Worm (Caenorhabditis elegans) whole organism, L2 larva: ENCODE measurements around the gene nlp-68.

Source experiments
- F13H6.1 ChIP-seq: sonication (generic microtip); optimal IDR thresholded peaks from 2 replicates; lab custom pipeline; 2016; ENCODE audit warnings: missing genetic modification characterization, missing compliant biosample characterization
- alr-1 ChIP-seq: fragments of 150-350 bp; optimal IDR thresholded peaks from 2 replicates; lab custom pipeline; 2014; ENCODE audit warnings: missing biosample characterization, missing genetic modification characterization
- ama-1 ChIP-seq: fragments of 150-350 bp; optimal IDR thresholded peaks from 2 replicates; lab custom pipeline; 2018; ENCODE audit warnings: inconsistent platforms
- ceh-82 ChIP-seq: fragments of 150-350 bp; optimal IDR thresholded peaks from 2 replicates; lab custom pipeline; 2014; ENCODE audit warnings: missing biosample characterization, missing genetic modification characterization
- crh-2 ChIP-seq: sonication (generic microtip); optimal IDR thresholded peaks from 2 replicates; lab custom pipeline; 2017; ENCODE audit warnings: missing biosample characterization, missing genetic modification characterization
- fos-1 ChIP-seq: fragments of 150-350 bp; optimal IDR thresholded peaks from 2 replicates; lab custom pipeline; 2014; ENCODE audit warnings: missing biosample characterization, missing genetic modification characterization
- lin-11 ChIP-seq: fragments of 150-350 bp; sonication (generic microtip); optimal IDR thresholded peaks from 2 replicates; lab custom pipeline; 2014; ENCODE audit warnings: missing biosample characterization, missing genetic modification characterization, inconsistent platforms, mixed read lengths
- nhr-129 ChIP-seq: fragments of 150-350 bp; optimal IDR thresholded peaks from 2 replicates; lab custom pipeline; 2014; ENCODE audit warnings: missing biosample characterization, missing genetic modification characterization
- nhr-21 ChIP-seq: fragments of 150-350 bp; optimal IDR thresholded peaks from 2 replicates; lab custom pipeline; 2014; ENCODE audit warnings: missing biosample characterization, missing genetic modification characterization
- nhr-23 ChIP-seq: fragments of 150-350 bp; optimal IDR thresholded peaks from 2 replicates; lab custom pipeline; 2014; ENCODE audit warnings: missing biosample characterization, missing genetic modification reagents, missing genetic modification characterization
- nhr-237 ChIP-seq: fragments of 150-350 bp; optimal IDR thresholded peaks from 2 replicates; lab custom pipeline; 2014; ENCODE audit warnings: missing biosample characterization, missing genetic modification characterization
- nhr-77 ChIP-seq: fragments of 150-350 bp; optimal IDR thresholded peaks from 2 replicates; lab custom pipeline; 2014; ENCODE audit warnings: missing biosample characterization, missing genetic modification characterization
- unc-55 ChIP-seq: fragments of 150-350 bp; sonication (generic microtip); optimal IDR thresholded peaks from 3 replicates; lab custom pipeline; 2014; ENCODE audit warnings: missing biosample characterization, missing genetic modification reagents, missing genetic modification characterization
- ztf-11 ChIP-seq: sonication (generic microtip); optimal IDR thresholded peaks from 2 replicates; lab custom pipeline; 2017; ENCODE audit warnings: missing biosample characterization, missing genetic modification characterization

The nlp-68 gene

DNA sequence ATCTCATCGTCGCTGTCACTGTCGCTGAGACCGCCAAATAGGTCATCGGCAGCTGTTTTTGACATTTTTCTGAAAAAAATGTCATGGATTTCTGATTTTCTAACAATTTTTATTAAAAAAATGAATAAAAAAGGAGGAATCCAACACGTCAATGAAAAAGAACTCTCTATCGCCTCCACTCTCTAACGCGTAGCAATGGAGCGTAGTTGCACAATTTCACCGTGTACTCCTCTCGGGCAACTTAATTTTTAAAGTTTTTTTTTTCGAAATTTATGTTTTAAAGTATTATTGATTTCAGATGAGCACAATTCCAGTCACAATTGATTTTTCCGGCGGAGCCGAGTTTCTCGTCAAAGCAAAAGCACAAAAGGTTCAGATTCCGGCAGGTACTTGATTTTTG is 33.8 kb downstream of the nlp-68 start, which contains the start of the genes taf-11.3 and urm-1 (continued):
- TF ChIP-seq alr-1 (tag; lab: Kevin White, UChicago) (no peak), ama-1 (lab: Kevin White, UChicago) (no peak), ceh-82 (no peak)

DNA sequence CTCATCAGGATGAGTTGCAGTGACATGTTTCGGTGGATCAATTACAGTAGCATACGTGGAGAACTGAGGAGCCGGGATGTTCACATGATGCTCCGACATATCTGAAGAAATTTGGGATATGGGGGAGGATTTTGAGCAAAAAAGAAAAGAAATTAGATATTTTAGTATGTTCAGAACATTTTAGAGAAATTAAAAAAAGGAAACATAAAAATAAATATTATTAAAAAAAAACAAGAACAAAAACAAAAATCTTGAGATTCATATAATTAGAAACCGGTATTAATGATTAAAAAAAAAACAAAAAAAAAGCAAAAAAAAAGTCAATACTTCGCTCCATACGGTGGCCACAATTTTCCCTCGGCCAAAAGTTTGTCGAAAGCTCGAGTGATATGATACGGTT is 35.2 kb downstream of the nlp-68 start, which contains the start of gene rab-33:
rab-33 (minus strand) TSS at position 101 of the 400 bp plus-strand sequence.
- TF ChIP-seq unc-55 (GFP tag; lab: Kevin White, UChicago) = no peak
- TF ChIP-seq nhr-129 = no peak
- TF ChIP-seq ztf-11 = no peak
- TF ChIP-seq nhr-77 (tag; lab: Kevin White, UChicago) = no peak
- TF ChIP-seq nhr-237 (tag; lab: Kevin White, UChicago) = no peak
- TF ChIP-seq nhr-21 (tag; lab: Kevin White, UChicago) = no peak
- no peak for TF ChIP-seq fos-1 (tag; lab: Kevin White, UChicago)
- TF ChIP-seq lin-11 (tag; lab: Kevin White, UChicago) = no peak
- TF ChIP-seq crh-2 (tag; lab: Kevin White, UChicago) = no peak
- TF ChIP-seq nhr-23 (tag; lab: Kevin White, UChicago) = no peak
- no peak for TF ChIP-seq F13H6.1
- TF ChIP-seq, all 48 proteins: peak for 0
